Worm (Caenorhabditis elegans) whole organism, L3 larva: ENCODE data around the gene irld-42.

ENCODE experiments used
- R02D3.7 ChIP-seq: fragments of 150-350 bp; optimal IDR thresholded peaks from 2 replicates; lab custom pipeline; 2014; ENCODE audit warnings: missing biosample characterization, missing genetic modification characterization
- ZK546.5 ChIP-seq: sonication (generic microtip); optimal IDR thresholded peaks from 2 replicates; lab custom pipeline; 2017; ENCODE audit warnings: missing biosample characterization, missing genetic modification characterization
- ama-1 ChIP-seq: fragments of 150-350 bp; optimal IDR thresholded peaks from 2 replicates; lab custom pipeline; 2018
- ceh-16 ChIP-seq: sonication (generic microtip); optimal IDR thresholded peaks from 2 replicates; lab custom pipeline; 2017; ENCODE audit warnings: missing biosample characterization, missing genetic modification characterization
- ceh-82 ChIP-seq: fragments of 150-350 bp; optimal IDR thresholded peaks from 2 replicates; lab custom pipeline; 2014; ENCODE audit warnings: missing biosample characterization, missing genetic modification characterization
- ceh-9 ChIP-seq: sonication (generic microtip); optimal IDR thresholded peaks from 2 replicates; lab custom pipeline; 2018; ENCODE audit warnings: missing biosample characterization, missing genetic modification characterization
- daf-12 ChIP-seq: fragments of 150-350 bp; optimal IDR thresholded peaks from 2 replicates; lab custom pipeline; 2014; ENCODE audit warnings: missing biosample characterization, missing genetic modification reagents, missing genetic modification characterization
- egl-27 ChIP-seq: sonication (generic microtip); optimal IDR thresholded peaks from 4 replicates; lab custom pipeline; 2017; ENCODE audit warnings: missing biosample characterization, missing genetic modification reagents, missing genetic modification characterization
- elt-1 ChIP-seq: fragments of 150-350 bp; optimal IDR thresholded peaks from 2 replicates; lab custom pipeline; 2014; ENCODE audit warnings: missing biosample characterization, missing genetic modification characterization
- elt-2 ChIP-seq: sonication (generic microtip); optimal IDR thresholded peaks from 2 replicates; lab custom pipeline; 2016; ENCODE audit warnings: missing genetic modification reagents, mild to moderate bottlenecking, missing genetic modification characterization, missing compliant biosample characterization
- elt-3 ChIP-seq, 3 experiments: fragments of 150-350 bp in 1 of 3; sonication (generic microtip) in 2 of 3; optimal IDR thresholded peaks; 2 replicates in 2 of 3; 4 replicates in 1 of 3; lab custom pipeline; 2014 to 2017; ENCODE audit warnings: missing biosample characterization in 3 of 3, missing genetic modification characterization in 3 of 3
- fkh-10 ChIP-seq: sonication (generic microtip); optimal IDR thresholded peaks from 2 replicates; lab custom pipeline; 2017; ENCODE audit warnings: missing biosample characterization, missing genetic modification reagents, missing genetic modification characterization
- fkh-2 ChIP-seq: fragments of 150-350 bp; optimal IDR thresholded peaks from 2 replicates; lab custom pipeline; 2014; ENCODE audit warnings: missing biosample characterization, missing genetic modification reagents, missing genetic modification characterization
- fos-1 ChIP-seq: fragments of 150-350 bp; optimal IDR thresholded peaks from 2 replicates; lab custom pipeline; 2014; ENCODE audit warnings: missing biosample characterization, missing genetic modification characterization
- jun-1 ChIP-seq: fragments of 150-350 bp; optimal IDR thresholded peaks from 2 replicates; lab custom pipeline; 2014; ENCODE audit warnings: missing biosample characterization, missing genetic modification reagents, missing genetic modification characterization
- lin-39 ChIP-seq: fragments of 150-350 bp; optimal IDR thresholded peaks from 2 replicates; lab custom pipeline; 2018; ENCODE audit warnings: missing biosample characterization, missing genetic modification reagents, missing genetic modification characterization
- lsy-12 ChIP-seq: sonication (generic microtip); optimal IDR thresholded peaks from 2 replicates; lab custom pipeline; 2016; ENCODE audit warnings: mild to moderate bottlenecking, missing genetic modification characterization, missing compliant biosample characterization
- mdl-1 ChIP-seq: fragments of 150-350 bp; optimal IDR thresholded peaks from 2 replicates; lab custom pipeline; 2014; ENCODE audit warnings: missing biosample characterization, missing genetic modification characterization
- nhr-11 ChIP-seq: fragments of 150-350 bp; optimal IDR thresholded peaks from 2 replicates; lab custom pipeline; 2014; ENCODE audit warnings: missing biosample characterization, missing genetic modification characterization
- nhr-12 ChIP-seq: fragments of 150-350 bp; optimal IDR thresholded peaks from 2 replicates; lab custom pipeline; 2014; ENCODE audit warnings: missing biosample characterization, missing genetic modification characterization
- nhr-237 ChIP-seq: fragments of 150-350 bp; optimal IDR thresholded peaks from 2 replicates; lab custom pipeline; 2014; ENCODE audit warnings: missing biosample characterization, missing genetic modification characterization
- nhr-25 ChIP-seq: sonication (generic microtip); optimal IDR thresholded peaks from 2 replicates; lab custom pipeline; 2017; ENCODE audit warnings: missing biosample characterization, missing genetic modification characterization
- nhr-28 ChIP-seq: fragments of 150-350 bp; optimal IDR thresholded peaks from 2 replicates; lab custom pipeline; 2014; ENCODE audit warnings: missing biosample characterization, missing genetic modification characterization
- nhr-43 ChIP-seq: sonication (generic microtip); optimal IDR thresholded peaks from 2 replicates; lab custom pipeline; 2016; ENCODE audit warnings: mild to moderate bottlenecking, missing genetic modification characterization, missing compliant biosample characterization; ENCODE audit not compliant: poor library complexity, severe bottlenecking
- nhr-67 ChIP-seq: fragments of 150-350 bp; optimal IDR thresholded peaks from 2 replicates; lab custom pipeline; 2014; ENCODE audit warnings: missing biosample characterization, missing genetic modification characterization
- nhr-76 ChIP-seq: fragments of 150-350 bp; sonication (generic microtip); optimal IDR thresholded peaks from 5 replicates; lab custom pipeline; 2014; ENCODE audit warnings: missing biosample characterization, missing genetic modification characterization
- nhr-77 ChIP-seq: fragments of 150-350 bp; optimal IDR thresholded peaks from 2 replicates; lab custom pipeline; 2014; ENCODE audit warnings: missing biosample characterization, missing genetic modification characterization
- pqm-1 ChIP-seq: fragments of 150-350 bp; optimal IDR thresholded peaks from 2 replicates; lab custom pipeline; 2017; ENCODE audit warnings: missing biosample characterization, missing genetic modification characterization, inconsistent platforms
- sea-2 ChIP-seq: fragments of 150-350 bp; sonication (generic microtip); optimal IDR thresholded peaks from 4 replicates; lab custom pipeline; 2014; ENCODE audit warnings: missing biosample characterization, missing genetic modification reagents, missing genetic modification characterization
- snpc-4 ChIP-seq: fragments of 150-350 bp; optimal IDR thresholded peaks from 2 replicates; lab custom pipeline; 2014; ENCODE audit warnings: missing biosample characterization, missing genetic modification characterization
- tbx-2 ChIP-seq: sonication (generic microtip); optimal IDR thresholded peaks from 2 replicates; lab custom pipeline; 2016; ENCODE audit warnings: mild to moderate bottlenecking, missing genetic modification characterization, missing compliant biosample characterization
- unc-39 ChIP-seq: sonication (generic microtip); optimal IDR thresholded peaks from 4 replicates; lab custom pipeline; 2017; ENCODE audit warnings: missing biosample characterization, missing genetic modification characterization
- unc-62 ChIP-seq: fragments of 150-350 bp; sonication (generic microtip); optimal IDR thresholded peaks from 4 replicates; lab custom pipeline; 2014; ENCODE audit warnings: missing biosample characterization, missing genetic modification reagents, missing genetic modification characterization
- zag-1 ChIP-seq: fragments of 150-350 bp; optimal IDR thresholded peaks from 2 replicates; lab custom pipeline; 2014; ENCODE audit warnings: missing biosample characterization, missing genetic modification characterization
- ztf-11 ChIP-seq: fragments of 150-350 bp; optimal IDR thresholded peaks from 2 replicates; lab custom pipeline; 2014; ENCODE audit warnings: missing biosample characterization, missing genetic modification characterization
- ztf-4 ChIP-seq: fragments of 150-350 bp; optimal IDR thresholded peaks from 2 replicates; lab custom pipeline; 2014; ENCODE audit warnings: missing biosample characterization, missing genetic modification characterization

Gene irld-42

ce11 chrV:1631717-1632116 lies 36.6 kb upstream of the irld-42 start, which contains the start of gene irld-17:
Gene irld-17, plus strand, starts transcription at chrV:1632017.
- TF ChIP-seq daf-12 (tag; lab: Kevin White, UChicago) = no peak
- TF ChIP-seq elt-3 (tag; optimal IDR thresholded peaks at IDR 0.05; lab: Kevin White, UChicago) = no peak
- TF ChIP-seq nhr-77 (tag; lab: Kevin White, UChicago) = no peak
- TF ChIP-seq ama-1 = no peak
- no peak for TF ChIP-seq egl-27 (tag; lab: Kevin White, UChicago)
- no peak for TF ChIP-seq pqm-1 (tag; lab: Kevin White, UChicago)
- TF ChIP-seq unc-62 (GFP tag; lab: Kevin White, UChicago) = no peak
- TF ChIP-seq nhr-76 (tag; lab: Kevin White, UChicago) = no peak
- no peak for TF ChIP-seq ceh-16 (tag; lab: Kevin White, UChicago)
- TF ChIP-seq R02D3.7 = no peak
- no peak for TF ChIP-seq nhr-237 (tag; lab: Kevin White, UChicago)
- TF ChIP-seq ZK546.5 (tag; lab: Kevin White, UChicago) = no peak
- no peak for TF ChIP-seq nhr-43 (tag; lab: Kevin White, UChicago)
- TF ChIP-seq elt-2 (tag; lab: Kevin White, UChicago) = no peak
- no peak for TF ChIP-seq tbx-2 (tag; lab: Kevin White, UChicago)
- TF ChIP-seq lin-39 (tag; lab: Kevin White, UChicago) = no peak
- no peak for TF ChIP-seq mdl-1
- TF ChIP-seq sea-2 (GFP tag; lab: Kevin White, UChicago) = no peak
- TF ChIP-seq unc-39 (tag; lab: Kevin White, UChicago) = no peak
- TF ChIP-seq nhr-12 = no peak

ce11 chrV:1635859-1636258 lies 32.5 kb upstream of the irld-42 start, which contains the start of gene str-222:
Gene str-222, plus strand, starts transcription at chrV:1636159.
- TF ChIP-seq nhr-28 (tag; lab: Kevin White, UChicago) = no peak
- no peak for TF ChIP-seq unc-62 (GFP tag; lab: Kevin White, UChicago)
- TF ChIP-seq elt-1 (tag; lab: Kevin White, UChicago) = no peak
- no peak for TF ChIP-seq fkh-10 (GFP tag; lab: Kevin White, UChicago)
- TF ChIP-seq ceh-82 (tag; lab: Kevin White, UChicago) = no peak
- TF ChIP-seq fkh-2 (tag; lab: Kevin White, UChicago) = no peak
- TF ChIP-seq lsy-12 (tag; lab: Kevin White, UChicago) = no peak
- TF ChIP-seq tbx-2 (tag; lab: Kevin White, UChicago) = no peak
- TF ChIP-seq daf-12 (tag; lab: Kevin White, UChicago) = no peak
- TF ChIP-seq ZK546.5 (tag; lab: Kevin White, UChicago) = no peak
- TF ChIP-seq sea-2 (GFP tag; lab: Kevin White, UChicago) = no peak
- no peak for TF ChIP-seq elt-3 (tag; optimal IDR thresholded peaks at IDR 0.05; lab: Kevin White, UChicago)
- TF ChIP-seq, all 47 proteins: peak for 0

ce11 chrV:1640008-1640407 lies 28.3 kb upstream of the irld-42 start, which contains the start of gene str-221:
Gene str-221, plus strand, starts transcription at chrV:1640308.
- TF ChIP-seq ztf-11 (no peak), jun-1 (tag; lab: Kevin White, UChicago) (no peak), fkh-10 (GFP tag; lab: Kevin White, UChicago) (no peak), nhr-67 (tag; lab: Kevin White, UChicago) (no peak), unc-62 (GFP tag; lab: Kevin White, UChicago) (no peak), fos-1 (tag; lab: Kevin White, UChicago) (no peak), nhr-25 (tag; lab: Kevin White, UChicago) (no peak), R02D3.7 (no peak), unc-39 (tag; lab: Kevin White, UChicago) (no peak), ceh-16 (tag; lab: Kevin White, UChicago) (no peak), egl-27 (tag; lab: Kevin White, UChicago) (no peak), nhr-28 (tag; lab: Kevin White, UChicago) (no peak), ceh-9 (tag; lab: Kevin White, UChicago) (no peak), snpc-4 (no peak), ztf-4 (tag; lab: Kevin White, UChicago) (no peak), sea-2 (GFP tag; lab: Kevin White, UChicago) (no peak), ama-1 (no peak), lsy-12 (tag; lab: Kevin White, UChicago) (no peak), nhr-77 (tag; lab: Kevin White, UChicago) (no peak)

- no peak for TF ChIP-seq zag-1 (tag; lab: Kevin White, UChicago)
- TF ChIP-seq unc-39 (tag; lab: Kevin White, UChicago) = no peak
- TF ChIP-seq nhr-77 (tag; lab: Kevin White, UChicago) = no peak
- TF ChIP-seq R02D3.7 = no peak
- no peak for TF ChIP-seq nhr-76 (tag; lab: Kevin White, UChicago)
- no peak for TF ChIP-seq elt-3 (tag; optimal IDR thresholded peaks at IDR 0.05; lab: Kevin White, UChicago)
- TF ChIP-seq nhr-11 (tag; lab: Kevin White, UChicago) = no peak
- no peak for TF ChIP-seq snpc-4
Observed at ce11 chrV:1642199-1642598, 26.1 kb upstream of the irld-42 start, which contains the start of gene Y46H3D.1. Gene Y46H3D.1, plus strand, starts transcription at chrV:1642499.
